Fruit fly (Drosophila melanogaster) whole organism, embryonic: ENCODE results near the gene Agpat1.
A peak's percentile ranks its signal among the peaks of the same experiment; 100 is the strongest.

Experiments used
- ATbp ChIP-seq: fragments of 200-800 bp; sonication (Bioruptor generic); optimal IDR thresholded peaks from 2 replicates; lab custom pipeline; 2017; ENCODE audit warnings: missing biosample characterization, mild to moderate bottlenecking, missing genetic modification characterization, missing genetic modification reagents
- Ada2b ChIP-seq: fragments of 200-800 bp; sonication (Bioruptor generic); IDR thresholded peaks from 2 replicates; pipeline ENCODE4 v1.3.6; 2022; ENCODE audit warnings: missing biosample characterization, missing genetic modification characterization
- Bgb ChIP-seq: fragments of 200-800 bp; sonication (Bioruptor generic); IDR thresholded peaks from 2 replicates; pipeline ENCODE4 v1.3.6; 2022; ENCODE audit warnings: missing biosample characterization, missing genetic modification characterization; ENCODE audit not compliant: partially characterized antibody
- CG11723 ChIP-seq: fragments of 200-800 bp; sonication (Bioruptor generic); optimal IDR thresholded peaks from 2 replicates; lab custom pipeline; 2017; ENCODE audit warnings: missing biosample characterization, mild to moderate bottlenecking, missing genetic modification characterization
- CG12104 ChIP-seq: fragments of 200-800 bp; sonication (Bioruptor generic); optimal IDR thresholded peaks from 3 replicates; lab custom pipeline; 2016; ENCODE audit warnings: missing biosample characterization, missing genetic modification characterization
- CG12659 ChIP-seq: fragments of 200-800 bp; sonication (Bioruptor generic); optimal IDR thresholded peaks from 3 replicates; lab custom pipeline; 2017; ENCODE audit warnings: mild to moderate bottlenecking, missing biosample characterization, missing genetic modification reagents, missing genetic modification characterization
- CG1529 ChIP-seq: fragments of 200-800 bp; sonication (Bioruptor generic); optimal IDR thresholded peaks from 3 replicates; lab custom pipeline; 2018; ENCODE audit warnings: missing biosample characterization, missing genetic modification characterization
- CG15601 ChIP-seq: fragments of 200-800 bp; sonication (Bioruptor generic); optimal IDR thresholded peaks from 3 replicates; lab custom pipeline; 2019; ENCODE audit warnings: missing biosample characterization, mild to moderate bottlenecking, missing genetic modification characterization, moderate library complexity
- CG15696 ChIP-seq: fragments of 200-800 bp; sonication (Bioruptor generic); optimal IDR thresholded peaks from 2 replicates; lab custom pipeline; 2019; ENCODE audit warnings: missing biosample characterization, mild to moderate bottlenecking, missing genetic modification characterization, moderate library complexity
- CG18262 ChIP-seq: fragments of 200-800 bp; optimal IDR thresholded peaks from 3 replicates; lab custom pipeline; 2019; ENCODE audit warnings: missing biosample characterization, mild to moderate bottlenecking, missing genetic modification characterization, moderate library complexity
- CG1832 ChIP-seq: fragments of 200-800 bp; sonication (Bioruptor generic); optimal IDR thresholded peaks from 2 replicates; lab custom pipeline; 2017; ENCODE audit warnings: missing biosample characterization, mild to moderate bottlenecking, missing genetic modification characterization, inconsistent platforms
- CG3065 ChIP-seq: fragments of 200-800 bp; sonication (Bioruptor generic); optimal IDR thresholded peaks from 2 replicates; lab custom pipeline; 2016; ENCODE audit warnings: missing biosample characterization, missing genetic modification characterization
- CG32772 ChIP-seq: fragments of 200-800 bp; sonication (Bioruptor generic); IDR thresholded peaks from 2 replicates; pipeline ENCODE4 v1.3.6; 2022; ENCODE audit warnings: missing biosample characterization, missing genetic modification characterization
- CG33557 ChIP-seq: fragments of 200-800 bp; sonication (Bioruptor generic); optimal IDR thresholded peaks from 2 replicates; lab custom pipeline; 2019; ENCODE audit warnings: missing biosample characterization, mild to moderate bottlenecking, missing genetic modification characterization, moderate library complexity
- CG5953 ChIP-seq: fragments of 200-800 bp; sonication (Bioruptor generic); IDR thresholded peaks from 2 replicates; pipeline ENCODE4 v1.3.6; 2022; ENCODE audit warnings: missing biosample characterization, missing genetic modification characterization
- CG6254 ChIP-seq: fragments of 200-800 bp; sonication (Bioruptor generic); optimal IDR thresholded peaks from 3 replicates; lab custom pipeline; 2017; ENCODE audit warnings: mild to moderate bottlenecking, missing biosample characterization, missing genetic modification reagents, missing genetic modification characterization
- CG6765 ChIP-seq: fragments of 200-800 bp; sonication (Bioruptor generic); optimal IDR thresholded peaks from 3 replicates; lab custom pipeline; 2017; ENCODE audit warnings: missing biosample characterization, mild to moderate bottlenecking, missing genetic modification characterization
- CG7839 ChIP-seq: fragments of 200-800 bp; sonication (Bioruptor generic); optimal IDR thresholded peaks from 3 replicates; lab custom pipeline; 2018; ENCODE audit warnings: missing biosample characterization, mild to moderate bottlenecking, missing genetic modification characterization, moderate library complexity
- CG8388 ChIP-seq: fragments of 200-800 bp; sonication (Bioruptor generic); optimal IDR thresholded peaks from 2 replicates; lab custom pipeline; 2019; ENCODE audit warnings: missing biosample characterization, mild to moderate bottlenecking, missing genetic modification characterization, moderate library complexity
- CG9215 ChIP-seq: fragments of 200-800 bp; sonication (Bioruptor generic); IDR thresholded peaks from 2 replicates; pipeline ENCODE4 v1.3.6; 2022; ENCODE audit warnings: missing biosample characterization, missing genetic modification characterization
- Dad ChIP-seq: fragments of 200-800 bp; sonication (Bioruptor generic); optimal IDR thresholded peaks from 3 replicates; lab custom pipeline; 2016; ENCODE audit warnings: missing biosample characterization, missing genetic modification characterization
- Dref ChIP-seq: fragments of 200-800 bp; sonication (Bioruptor generic); IDR thresholded peaks from 2 replicates; pipeline ENCODE4 v1.3.6; 2022; ENCODE audit warnings: missing biosample characterization, missing genetic modification characterization
- Eip74EF ChIP-seq, 2 experiments: fragments of 200-800 bp in 1 of 2; fragments of >200 bp in 1 of 2; sonication (Bioruptor generic) in 1 of 2; optimal IDR thresholded peaks; 2 replicates each; lab custom pipeline; 2017 to 2019; ENCODE audit warnings: missing biosample characterization in 2 of 2, missing genetic modification characterization in 2 of 2, mild to moderate bottlenecking in 1 of 2, moderate library complexity in 1 of 2
- Fer3 ChIP-seq: fragments of 200-800 bp; sonication (Bioruptor generic); optimal IDR thresholded peaks from 2 replicates; lab custom pipeline; 2018; ENCODE audit warnings: missing biosample characterization, mild to moderate bottlenecking, missing genetic modification characterization, moderate library complexity
- Gug ChIP-seq: fragments of 200-800 bp; sonication (Bioruptor generic); IDR thresholded peaks from 4 replicates; pipeline ENCODE4 v1.3.6; 2022; ENCODE audit warnings: missing biosample characterization, missing genetic modification characterization
- Hey ChIP-seq: fragments of 200-800 bp; sonication (Bioruptor generic); optimal IDR thresholded peaks from 3 replicates; lab custom pipeline; 2018; ENCODE audit warnings: missing biosample characterization, mild to moderate bottlenecking, missing genetic modification characterization
- Hmr ChIP-seq: fragments of 200-800 bp; sonication (Bioruptor generic); optimal IDR thresholded peaks from 3 replicates; lab custom pipeline; 2017; ENCODE audit warnings: mild to moderate bottlenecking, missing biosample characterization, missing genetic modification reagents, missing genetic modification characterization
- MTF-1 ChIP-seq: fragments of 200-800 bp; sonication (Bioruptor generic); optimal IDR thresholded peaks from 2 replicates; lab custom pipeline; 2018; ENCODE audit warnings: missing biosample characterization, mild to moderate bottlenecking, missing genetic modification characterization, borderline replicate concordance
- Mad ChIP-seq: fragments of 200-800 bp; sonication (Bioruptor generic); optimal IDR thresholded peaks from 2 replicates; lab custom pipeline; 2016; ENCODE audit warnings: missing biosample characterization, missing genetic modification characterization
- Nf-YC ChIP-seq: fragments of 200-800 bp; optimal IDR thresholded peaks from 3 replicates; lab custom pipeline; 2019; ENCODE audit warnings: missing biosample characterization, mild to moderate bottlenecking, missing genetic modification characterization, moderate library complexity
- Vsx1 ChIP-seq: fragments of 200-800 bp; sonication (Bioruptor generic); optimal IDR thresholded peaks from 2 replicates; lab custom pipeline; 2017; ENCODE audit warnings: missing biosample characterization, mild to moderate bottlenecking, missing genetic modification characterization, missing genetic modification reagents
- YL-1 ChIP-seq: fragments of 200-800 bp; sonication (Bioruptor generic); optimal IDR thresholded peaks from 3 replicates; lab custom pipeline; 2017; ENCODE audit warnings: missing biosample characterization, mild to moderate bottlenecking, missing genetic modification characterization
- al ChIP-seq: fragments of 200-800 bp; sonication (Bioruptor generic); IDR thresholded peaks from 2 replicates; pipeline ENCODE4 v1.3.6; 2022; ENCODE audit warnings: missing biosample characterization, missing genetic modification characterization
- az2 ChIP-seq: fragments of 200-800 bp; sonication (Bioruptor generic); optimal IDR thresholded peaks from 3 replicates; lab custom pipeline; 2016; ENCODE audit warnings: missing biosample characterization, missing genetic modification characterization
- ci ChIP-seq: fragments of 200-800 bp; sonication (Bioruptor generic); IDR thresholded peaks from 3 replicates; pipeline ENCODE4 v1.3.6; 2022; ENCODE audit warnings: missing biosample characterization, missing genetic modification characterization
- esg ChIP-seq: fragments of 200-800 bp; sonication (Bioruptor generic); conservative IDR thresholded peaks from 2 replicates; pipeline ENCODE4 v1.3.6; 2022; ENCODE audit warnings: missing biosample characterization, missing genetic modification characterization
- gem ChIP-seq: fragments of 200-800 bp; sonication (Bioruptor generic); optimal IDR thresholded peaks from 2 replicates; lab custom pipeline; 2019; ENCODE audit warnings: missing biosample characterization, mild to moderate bottlenecking, missing genetic modification characterization, moderate library complexity
- hkb ChIP-seq, 2 experiments: fragments of 200-800 bp in 1 of 2; fragments of >200 bp in 1 of 2; sonication (Bioruptor generic) in 1 of 2; IDR thresholded peaks in 1 of 2; optimal IDR thresholded peaks in 1 of 2; 2 replicates each; pipeline versions ENCODE4 v1.3.6 to Lab custom; 2017 to 2022; ENCODE audit warnings: missing biosample characterization in 1 of 2, missing genetic modification characterization in 1 of 2
- jumu ChIP-seq: fragments of 200-800 bp; sonication (Bioruptor generic); optimal IDR thresholded peaks from 3 replicates; lab custom pipeline; 2016; ENCODE audit warnings: missing biosample characterization, missing genetic modification characterization
- lab ChIP-seq: fragments of 200-800 bp; sonication (Bioruptor generic); optimal IDR thresholded peaks from 3 replicates; lab custom pipeline; 2017; ENCODE audit warnings: missing biosample characterization, missing genetic modification characterization, mild to moderate bottlenecking, moderate library complexity, missing genetic modification reagents
- peb ChIP-seq: fragments of 200-800 bp; sonication (Bioruptor generic); IDR thresholded peaks from 2 replicates; pipeline ENCODE4 v1.3.6; 2022; ENCODE audit warnings: missing biosample characterization, missing genetic modification characterization
- pho ChIP-seq: fragments of 200-800 bp; sonication (Bioruptor generic); optimal IDR thresholded peaks from 2 replicates; lab custom pipeline; 2016; ENCODE audit warnings: missing biosample characterization, missing genetic modification characterization
- sna ChIP-seq: fragments of 200-800 bp; sonication (Bioruptor generic); IDR thresholded peaks from 2 replicates; pipeline ENCODE4 v1.3.6; 2022; ENCODE audit warnings: missing biosample characterization, missing genetic modification characterization; ENCODE audit not compliant: partially characterized antibody
- wdn ChIP-seq: fragments of 200-800 bp; sonication (Bioruptor generic); IDR thresholded peaks from 2 replicates; pipeline ENCODE4 v1.3.6; 2022; ENCODE audit warnings: missing biosample characterization, missing genetic modification characterization
- zen2 ChIP-seq: fragments of 200-800 bp; sonication (Bioruptor generic); IDR thresholded peaks from 3 replicates; pipeline ENCODE4 v1.3.6; 2022; ENCODE audit warnings: missing biosample characterization, missing genetic modification characterization; ENCODE audit not compliant: partially characterized antibody
- zf30C ChIP-seq: fragments of 200-800 bp; sonication (Bioruptor generic); optimal IDR thresholded peaks from 3 replicates; lab custom pipeline; 2018; ENCODE audit warnings: missing biosample characterization, mild to moderate bottlenecking, missing genetic modification characterization

The Agpat1 gene

DNA sequence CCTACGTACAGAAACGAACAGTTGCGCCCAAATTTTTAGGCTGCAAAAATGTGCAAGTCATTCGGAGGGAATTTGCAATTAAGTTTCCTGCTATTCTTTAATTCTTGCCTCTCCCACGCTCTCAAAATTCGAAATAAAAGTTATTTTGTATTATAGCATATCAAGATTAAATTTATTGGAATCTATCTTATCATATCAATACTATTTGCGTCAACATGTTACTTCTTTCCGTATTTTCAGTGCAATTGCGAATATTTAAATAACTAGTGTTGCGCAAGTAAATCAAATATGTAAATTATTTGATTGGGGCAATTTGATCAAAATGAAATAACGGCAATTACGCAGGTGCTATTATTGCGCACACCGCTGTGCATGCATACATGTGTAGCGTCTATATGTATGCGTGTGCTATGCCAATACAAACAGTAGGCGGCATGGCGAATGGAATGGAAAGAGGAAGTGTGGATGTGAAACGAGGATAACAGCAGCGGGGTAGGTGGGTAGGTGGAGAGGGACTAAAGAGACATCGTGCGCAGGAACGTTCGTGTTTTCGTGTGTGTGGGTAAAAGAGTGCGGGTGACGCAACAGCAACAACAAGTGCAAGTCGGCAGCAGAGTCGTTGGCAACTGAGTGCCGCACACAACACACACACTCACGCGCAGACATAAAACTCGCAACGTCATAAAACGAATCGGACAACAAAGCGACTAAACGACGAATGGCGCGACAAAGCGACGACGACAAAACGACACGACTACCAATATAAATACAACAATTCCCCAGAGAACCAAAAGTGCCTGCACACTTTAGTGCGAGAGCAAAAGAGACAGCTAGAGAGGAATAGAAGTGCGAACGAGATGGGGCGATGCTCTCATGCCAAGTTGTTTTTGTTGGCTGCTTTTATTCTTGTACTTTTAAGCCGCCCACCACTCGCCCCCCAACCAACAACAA, 29.3 kb upstream of the Agpat1 start (continued):
- TF ChIP-seq zf30C (GFP tag; lab: Kevin White, UChicago) (no peak), CG32772 (GFP tag; lab: Robert Waterston, UW) (peak; percentile 76), Dad (GFP tag; lab: Kevin White, UChicago) (peak; percentile 86), Eip74EF (GFP tag; optimal IDR thresholded peaks at IDR 0.05; lab: Kevin White, UChicago) (peak in 1 of 2 experiments; percentile 90), CG6765 (peak; percentile 86), Ada2b (GFP tag; lab: Robert Waterston, UW) (peak; percentile 70; the same call in 1 of the 2 replicates), sna (GFP tag; lab: Robert Waterston, UW) (no peak), CG1529 (GFP tag; lab: Kevin White, UChicago) (peak; percentile 94), Hmr (GFP tag; lab: Kevin White, UChicago) (peak; percentile 96), CG5953 (GFP tag; lab: Robert Waterston, UW) (0 out of 2 replicates have a peak, but pooled peaks have one; percentile 41), Mad (GFP tag; lab: Kevin White, UChicago) (peak; percentile 82), lab (GFP tag; lab: Kevin White, UChicago) (peak; percentile 91), CG12104 (GFP tag; lab: Kevin White, UChicago) (peak; percentile 98), gem (tag; lab: Kevin White, UChicago) (peak; percentile 97), Hey (tag; lab: Kevin White, UChicago) (peak; percentile 57), ATbp (peak; percentile 85), Dref (GFP tag; lab: Robert Waterston, UW) (no peak), CG3065 (peak; percentile 89), Gug (GFP tag; lab: Robert Waterston, UW) (peak; percentile 85), CG11723 (GFP tag; lab: Kevin White, UChicago) (peak; percentile 95), MTF-1 (peak; percentile 47), Bgb (GFP tag; lab: Robert Waterston, UW) (no peak), esg (GFP tag; lab: Robert Waterston, UW) (peak; percentile 83), YL-1 (GFP tag; lab: Kevin White, UChicago) (peak; percentile 84), al (GFP tag; lab: Robert Waterston, UW) (peak; percentile 73), az2 (GFP tag; lab: Kevin White, UChicago) (peak; percentile 94), wdn (peak; percentile 69), Nf-YC (tag; lab: Kevin White, UChicago) (peak; percentile 81), CG18262 (tag; lab: Kevin White, UChicago) (peak; percentile 98), CG12659 (GFP tag; lab: Kevin White, UChicago) (peak; percentile 97), ci (GFP tag; lab: Robert Waterston, UW) (peak; percentile 62; the same call in 2 of the 3 replicates), CG1832 (GFP tag; lab: Kevin White, UChicago) (peak; percentile 80), CG15696 (tag; lab: Kevin White, UChicago) (peak; percentile 92), CG33557 (peak; percentile 88), zen2 (GFP tag; lab: Robert Waterston, UW) (no peak), CG8388 (GFP tag; lab: Kevin White, UChicago) (peak; percentile 92), CG6254 (GFP tag; lab: Kevin White, UChicago) (peak; percentile 81), CG9215 (GFP tag; lab: Robert Waterston, UW) (peak; percentile 88), peb (0 out of 2 replicates have a peak, but pooled peaks have one; percentile 43), Vsx1 (peak; percentile 90), jumu (GFP tag; lab: Kevin White, UChicago) (peak; percentile 87), CG15601 (peak; percentile 88), pho (GFP tag; lab: Kevin White, UChicago) (peak; percentile 93), hkb (optimal IDR thresholded peaks at IDR 0.05; lab: Kevin White, UChicago) (no peak), hkb (GFP tag; IDR thresholded peaks at IDR 0.05; lab: Robert Waterston, UW) (peak; percentile 83), CG7839 (tag; lab: Kevin White, UChicago) (peak; percentile 98), Fer3 (tag; lab: Kevin White, UChicago) (peak; percentile 88)
